Fruit fly (Drosophila melanogaster) whole organism, embryonic: ENCODE measurements around the gene CG5934.

Experiments
- Bdp1 ChIP-seq: fragments of 200-800 bp; sonication (Bioruptor generic); optimal IDR thresholded peaks from 3 replicates; lab custom pipeline; 2016; ENCODE audit warnings: missing biosample characterization, missing genetic modification characterization
- CG12236 ChIP-seq: fragments of 200-800 bp; sonication (Bioruptor generic); optimal IDR thresholded peaks from 2 replicates; lab custom pipeline; 2016; ENCODE audit warnings: missing biosample characterization, missing genetic modification characterization
- CG15479 ChIP-seq: fragments of 200-800 bp; sonication (Bioruptor generic); optimal IDR thresholded peaks from 3 replicates; lab custom pipeline; 2019; ENCODE audit warnings: missing biosample characterization, mild to moderate bottlenecking, missing genetic modification characterization, moderate library complexity
- CG15514 ChIP-seq: fragments of 200-800 bp; sonication (Bioruptor generic); optimal IDR thresholded peaks from 3 replicates; lab custom pipeline; 2017; ENCODE audit warnings: missing biosample characterization, missing genetic modification characterization, mild to moderate bottlenecking, moderate library complexity, missing genetic modification reagents
- CG16815 ChIP-seq: fragments of 200-800 bp; sonication (Bioruptor generic); optimal IDR thresholded peaks from 3 replicates; lab custom pipeline; 2017; ENCODE audit warnings: missing biosample characterization, mild to moderate bottlenecking, missing genetic modification characterization
- CG17361 ChIP-seq: fragments of 200-800 bp; sonication (Bioruptor generic); IDR thresholded peaks from 3 replicates; pipeline ENCODE4 v1.3.6; 2022; ENCODE audit warnings: missing biosample characterization, missing genetic modification characterization
- CG17612 ChIP-seq: fragments of 200-800 bp; sonication (Bioruptor generic); IDR thresholded peaks from 2 replicates; pipeline ENCODE4 v1.3.6; 2022; ENCODE audit warnings: missing biosample characterization, missing genetic modification characterization
- CG18476 ChIP-seq: fragments of 200-800 bp; sonication (Bioruptor generic); optimal IDR thresholded peaks from 2 replicates; lab custom pipeline; 2016; ENCODE audit warnings: missing biosample characterization, mild to moderate bottlenecking, missing genetic modification characterization
- CG3163 ChIP-seq: fragments of 200-800 bp; sonication (Bioruptor generic); optimal IDR thresholded peaks from 3 replicates; lab custom pipeline; 2016; ENCODE audit warnings: missing biosample characterization, missing genetic modification characterization
- CG32772 ChIP-seq: fragments of 200-800 bp; sonication (Bioruptor generic); IDR thresholded peaks from 2 replicates; pipeline ENCODE4 v1.3.6; 2022; ENCODE audit warnings: missing biosample characterization, missing genetic modification characterization
- CG43689 ChIP-seq: fragments of 200-800 bp; sonication (Bioruptor generic); IDR thresholded peaks from 2 replicates; pipeline ENCODE4 v1.3.6; 2022; ENCODE audit warnings: missing biosample characterization, missing genetic modification characterization
- CG4617 ChIP-seq: fragments of 200-800 bp; sonication (Bioruptor generic); optimal IDR thresholded peaks from 3 replicates; lab custom pipeline; 2016; ENCODE audit warnings: missing biosample characterization, missing genetic modification characterization, borderline replicate concordance
- CG4820 ChIP-seq: fragments of 200-800 bp; sonication (Bioruptor generic); optimal IDR thresholded peaks from 3 replicates; lab custom pipeline; 2016; ENCODE audit warnings: missing biosample characterization, missing genetic modification characterization
- CG7357 ChIP-seq: fragments of 200-800 bp; sonication (Bioruptor generic); IDR thresholded peaks from 3 replicates; pipeline ENCODE4 v1.3.6; 2022; ENCODE audit warnings: missing biosample characterization, missing genetic modification characterization
- CG8359 ChIP-seq: fragments of 200-800 bp; sonication (Bioruptor generic); optimal IDR thresholded peaks from 2 replicates; lab custom pipeline; 2017; ENCODE audit warnings: missing biosample characterization, mild to moderate bottlenecking, missing genetic modification characterization, borderline replicate concordance
- Dip3 ChIP-seq: fragments of 200-800 bp; sonication (Bioruptor generic); optimal IDR thresholded peaks from 3 replicates; lab custom pipeline; 2016; ENCODE audit warnings: missing biosample characterization, missing genetic modification characterization
- Dp ChIP-seq: fragments of 200-800 bp; sonication (Bioruptor generic); optimal IDR thresholded peaks from 2 replicates; lab custom pipeline; 2018; ENCODE audit warnings: missing biosample characterization, mild to moderate bottlenecking, missing genetic modification characterization, moderate library complexity
- Dref ChIP-seq: fragments of 200-800 bp; sonication (Bioruptor generic); IDR thresholded peaks from 2 replicates; pipeline ENCODE4 v1.3.6; 2022; ENCODE audit warnings: missing biosample characterization, missing genetic modification characterization
- E2f2 ChIP-seq: fragments of 200-800 bp; sonication (Bioruptor generic); IDR thresholded peaks from 2 replicates; pipeline ENCODE4 v1.3.6; 2022; ENCODE audit warnings: missing biosample characterization, missing genetic modification characterization
- Fer3 ChIP-seq: fragments of 200-800 bp; sonication (Bioruptor generic); optimal IDR thresholded peaks from 2 replicates; lab custom pipeline; 2018; ENCODE audit warnings: missing biosample characterization, mild to moderate bottlenecking, missing genetic modification characterization, moderate library complexity
- HHEX ChIP-seq: fragments of 200-800 bp; sonication (Bioruptor generic); optimal IDR thresholded peaks from 3 replicates; lab custom pipeline; 2017; ENCODE audit warnings: missing biosample characterization, mild to moderate bottlenecking, missing genetic modification characterization, missing genetic modification reagents
- Hmx ChIP-seq: fragments of 200-800 bp; sonication (Bioruptor generic); optimal IDR thresholded peaks from 2 replicates; lab custom pipeline; 2016; ENCODE audit warnings: missing biosample characterization, missing genetic modification characterization
- Hr3 ChIP-seq: fragments of 200-800 bp; sonication (Bioruptor generic); optimal IDR thresholded peaks from 3 replicates; lab custom pipeline; 2016; ENCODE audit warnings: missing biosample characterization, missing genetic modification characterization
- Hr39 ChIP-seq: fragments of >200 bp; optimal IDR thresholded peaks from 2 replicates; lab custom pipeline; 2017
- Kr ChIP-seq: fragments of 200-800 bp; sonication (Bioruptor generic); optimal IDR thresholded peaks from 2 replicates; lab custom pipeline; 2017; ENCODE audit warnings: missing biosample characterization, mild to moderate bottlenecking, missing genetic modification characterization
- Side ChIP-seq: fragments of 200-800 bp; sonication (Bioruptor generic); optimal IDR thresholded peaks from 2 replicates; lab custom pipeline; 2016; ENCODE audit warnings: missing biosample characterization, missing genetic modification characterization
- Taf1 ChIP-seq: fragments of 200-800 bp; sonication (Bioruptor generic); IDR thresholded peaks from 2 replicates; pipeline ENCODE4 v1.3.6; 2022; ENCODE audit warnings: missing biosample characterization, missing genetic modification characterization
- Vsx1 ChIP-seq: fragments of 200-800 bp; sonication (Bioruptor generic); optimal IDR thresholded peaks from 2 replicates; lab custom pipeline; 2017; ENCODE audit warnings: missing biosample characterization, mild to moderate bottlenecking, missing genetic modification characterization, missing genetic modification reagents
- az2 ChIP-seq: fragments of 200-800 bp; sonication (Bioruptor generic); optimal IDR thresholded peaks from 3 replicates; lab custom pipeline; 2016; ENCODE audit warnings: missing biosample characterization, missing genetic modification characterization
- btn ChIP-seq: fragments of 200-800 bp; sonication (Bioruptor generic); optimal IDR thresholded peaks from 2 replicates; lab custom pipeline; 2016; ENCODE audit warnings: missing biosample characterization, missing genetic modification characterization
- disco-r ChIP-seq: fragments of 200-800 bp; sonication (Bioruptor generic); optimal IDR thresholded peaks from 2 replicates; lab custom pipeline; 2016; ENCODE audit warnings: missing biosample characterization, missing genetic modification characterization
- esg ChIP-seq: fragments of 200-800 bp; sonication (Bioruptor generic); conservative IDR thresholded peaks from 2 replicates; pipeline ENCODE4 v1.3.6; 2022; ENCODE audit warnings: missing biosample characterization, missing genetic modification characterization
- knrl ChIP-seq: fragments of 200-800 bp; sonication (Bioruptor generic); IDR thresholded peaks from 3 replicates; pipeline ENCODE4 v1.3.6; 2022; ENCODE audit warnings: missing biosample characterization, missing genetic modification characterization; ENCODE audit not compliant: partially characterized antibody
- lab ChIP-seq: fragments of 200-800 bp; sonication (Bioruptor generic); optimal IDR thresholded peaks from 3 replicates; lab custom pipeline; 2017; ENCODE audit warnings: missing biosample characterization, missing genetic modification characterization, mild to moderate bottlenecking, moderate library complexity, missing genetic modification reagents
- mirr ChIP-seq: fragments of 200-800 bp; sonication (Bioruptor generic); optimal IDR thresholded peaks from 3 replicates; lab custom pipeline; 2018; ENCODE audit warnings: missing biosample characterization, mild to moderate bottlenecking, missing genetic modification characterization
- nerfin-2 ChIP-seq: fragments of 200-800 bp; sonication (Bioruptor generic); IDR thresholded peaks from 2 replicates; pipeline ENCODE4 v1.3.6; 2022; ENCODE audit warnings: missing biosample characterization, missing genetic modification characterization; ENCODE audit not compliant: partially characterized antibody
- nmo ChIP-seq: fragments of 200-800 bp; sonication (Bioruptor generic); optimal IDR thresholded peaks from 2 replicates; lab custom pipeline; 2018; ENCODE audit warnings: missing biosample characterization, mild to moderate bottlenecking, missing genetic modification characterization, moderate library complexity
- oc ChIP-seq: fragments of 200-800 bp; sonication (Bioruptor generic); optimal IDR thresholded peaks from 2 replicates; lab custom pipeline; 2018; ENCODE audit warnings: missing biosample characterization, mild to moderate bottlenecking, missing genetic modification characterization, moderate library complexity
- p53 ChIP-seq: fragments of 200-800 bp; sonication (Bioruptor generic); optimal IDR thresholded peaks from 2 replicates; lab custom pipeline; 2016; ENCODE audit warnings: missing biosample characterization, missing genetic modification characterization
- pzg ChIP-seq: fragments of 200-800 bp; sonication (Bioruptor generic); optimal IDR thresholded peaks from 3 replicates; lab custom pipeline; 2018; ENCODE audit warnings: missing biosample characterization, mild to moderate bottlenecking, missing genetic modification characterization, moderate library complexity
- repo ChIP-seq: fragments of 200-800 bp; sonication (Bioruptor generic); optimal IDR thresholded peaks from 2 replicates; lab custom pipeline; 2016; ENCODE audit warnings: missing biosample characterization, missing genetic modification characterization
- seq ChIP-seq: fragments of 200-800 bp; sonication (Bioruptor generic); IDR thresholded peaks from 2 replicates; pipeline ENCODE4 v1.3.6; 2022; ENCODE audit warnings: missing biosample characterization, missing genetic modification characterization
- shn ChIP-seq: fragments of 200-800 bp; sonication (Bioruptor generic); optimal IDR thresholded peaks from 3 replicates; lab custom pipeline; 2016; ENCODE audit warnings: missing biosample characterization, missing genetic modification characterization
- sna ChIP-seq: fragments of 200-800 bp; sonication (Bioruptor generic); IDR thresholded peaks from 2 replicates; pipeline ENCODE4 v1.3.6; 2022; ENCODE audit warnings: missing biosample characterization, missing genetic modification characterization; ENCODE audit not compliant: partially characterized antibody
- tgo ChIP-seq: fragments of 200-800 bp; sonication (Bioruptor generic); IDR thresholded peaks from 3 replicates; pipeline ENCODE4 v1.3.6; 2022; ENCODE audit warnings: missing biosample characterization, missing genetic modification characterization
- trh ChIP-seq: fragments of 200-800 bp; sonication (Bioruptor generic); optimal IDR thresholded peaks from 2 replicates; lab custom pipeline; 2016; ENCODE audit warnings: missing biosample characterization, missing genetic modification characterization
- unpg ChIP-seq: fragments of 200-800 bp; sonication (Bioruptor generic); optimal IDR thresholded peaks from 3 replicates; lab custom pipeline; 2018; ENCODE audit warnings: missing biosample characterization, mild to moderate bottlenecking, missing genetic modification characterization, moderate library complexity
- vfl ChIP-seq: fragments of 200-800 bp; sonication (Bioruptor generic); optimal IDR thresholded peaks from 2 replicates; lab custom pipeline; 2016; ENCODE audit warnings: missing biosample characterization, missing genetic modification characterization
- zfh2 ChIP-seq: fragments of 200-800 bp; sonication (Bioruptor generic); optimal IDR thresholded peaks from 2 replicates; lab custom pipeline; 2016; ENCODE audit warnings: missing biosample characterization, missing genetic modification characterization

CG5934 gene

DNA sequence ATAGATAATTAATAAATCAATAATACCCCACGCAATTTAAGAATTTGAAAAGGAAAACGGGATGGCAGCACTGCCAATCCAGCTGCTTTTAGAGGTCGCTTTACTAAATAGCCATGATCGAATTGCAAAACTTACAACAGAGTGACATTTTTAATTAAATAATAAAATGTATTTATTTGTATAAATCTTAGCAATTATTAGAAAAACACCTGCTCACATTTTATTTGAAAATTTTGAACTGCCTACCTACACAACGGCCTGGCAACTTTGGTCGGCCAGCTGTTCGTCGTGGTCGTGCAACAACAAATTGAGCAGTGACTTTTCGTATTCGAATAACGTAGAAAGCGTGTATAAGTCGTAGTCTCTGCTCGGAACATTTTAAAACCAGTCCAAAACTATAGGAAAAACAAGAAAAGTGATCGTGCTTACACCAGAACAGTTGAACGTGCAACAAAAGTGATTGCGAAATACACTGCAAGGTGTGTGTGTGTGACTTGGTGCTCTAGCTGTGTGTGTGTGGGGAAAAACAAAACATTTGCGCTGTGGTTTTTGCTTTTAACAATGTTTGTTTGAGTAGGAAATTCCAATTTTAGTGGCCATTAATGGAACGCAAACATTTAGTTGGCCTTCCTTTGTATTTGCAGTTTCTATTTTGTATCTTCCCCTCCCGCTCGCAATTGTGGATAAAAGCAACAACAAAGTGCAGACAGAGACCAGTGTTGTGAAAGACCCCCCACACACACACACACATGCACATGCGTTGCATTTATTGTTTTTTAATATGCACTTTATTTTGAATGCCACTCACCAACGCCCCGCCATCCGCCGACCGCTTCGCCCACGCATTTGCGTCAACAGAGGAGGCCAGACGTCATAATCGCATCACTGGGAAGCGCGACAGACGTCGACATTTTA lies 1.3 kb downstream of the CG5934 start, which contains the start of gene CG5938 (continued):
- TF ChIP-seq disco-r (GFP tag; lab: Kevin White, UChicago) (no peak), CG7357 (GFP tag; lab: Robert Waterston, UW) (no peak), tgo (GFP tag; lab: Robert Waterston, UW) (peak; percentile 20; the same call in 1 of the 3 replicates), oc (tag; lab: Kevin White, UChicago) (no peak), Hr39 (lab: Kevin White, UChicago) (no peak), CG43689 (GFP tag; lab: Robert Waterston, UW) (no peak), seq (GFP tag; lab: Robert Waterston, UW) (peak; percentile 62), E2f2 (peak; percentile 75), repo (no peak), sna (GFP tag; lab: Robert Waterston, UW) (no peak), CG16815 (no peak), az2 (GFP tag; lab: Kevin White, UChicago) (peak; percentile 15), trh (GFP tag; lab: Kevin White, UChicago) (no peak), Vsx1 (GFP tag; lab: Kevin White, UChicago) (no peak), esg (GFP tag; lab: Robert Waterston, UW) (0 out of 2 replicates have a peak, but pooled peaks have one; percentile 23), Side (no peak), CG15479 (GFP tag; lab: Kevin White, UChicago) (peak; percentile 53), CG32772 (GFP tag; lab: Robert Waterston, UW) (no peak), CG4617 (GFP tag; lab: Kevin White, UChicago) (peak; percentile 90), Dip3 (GFP tag; lab: Kevin White, UChicago) (no peak), Dp (GFP tag; lab: Kevin White, UChicago) (peak; percentile 66), Bdp1 (GFP tag; lab: Kevin White, UChicago) (no peak), zfh2 (GFP tag; lab: Kevin White, UChicago) (no peak), nerfin-2 (GFP tag; lab: Robert Waterston, UW) (no peak), nmo (peak; percentile 41), CG17361 (GFP tag; lab: Robert Waterston, UW) (peak; percentile 46; the same call in 1 of the 3 replicates), CG15514 (peak; percentile 62), CG4820 (GFP tag; lab: Kevin White, UChicago) (no peak), shn (GFP tag; lab: Kevin White, UChicago) (no peak), Kr (GFP tag; lab: Kevin White, UChicago) (no peak), p53 (GFP tag; lab: Kevin White, UChicago) (no peak), Dref (no peak), knrl (GFP tag; lab: Robert Waterston, UW) (no peak), Hr3 (GFP tag; lab: Kevin White, UChicago) (peak; percentile 24), CG3163 (GFP tag; lab: Kevin White, UChicago) (no peak), HHEX (GFP tag; lab: Kevin White, UChicago) (peak; percentile 0), mirr (GFP tag; lab: Kevin White, UChicago) (no peak), pzg (GFP tag; lab: Kevin White, UChicago) (peak; percentile 32), CG12236 (GFP tag; lab: Kevin White, UChicago) (no peak), CG8359 (GFP tag; lab: Kevin White, UChicago) (no peak), CG17612 (GFP tag; lab: Robert Waterston, UW) (no peak), CG18476 (peak; percentile 19), vfl (GFP tag; lab: Kevin White, UChicago) (no peak), Hmx (GFP tag; lab: Kevin White, UChicago) (no peak), unpg (GFP tag; lab: Kevin White, UChicago) (peak; percentile 11), Fer3 (tag; lab: Kevin White, UChicago) (no peak), Taf1 (GFP tag; lab: Robert Waterston, UW) (no peak), btn (GFP tag; lab: Kevin White, UChicago) (no peak), lab (GFP tag; lab: Kevin White, UChicago) (peak; percentile 46)
